Fruit fly (Drosophila melanogaster): ENCODE data around the gene robo2.
A peak's percentile ranks its signal among the peaks of the same experiment; 100 is the strongest.

- TF ChIP-seq CG6792 (GFP tag; optimal IDR thresholded peaks at IDR 0.05) (no peak), CG10631 (GFP tag; optimal IDR thresholded peaks at IDR 0.05) (peak; percentile 28)
Observed at dm6 chr2L:1402728-1403127, 17.5 kb downstream of the robo2 start.
